Worm (Caenorhabditis elegans) whole organism, L4/young adult: ENCODE measurements around the gene ZK637.12.

Experiments used
- W03F9.2 ChIP-seq: fragments of 150-350 bp; optimal IDR thresholded peaks from 2 replicates; lab custom pipeline; 2014; ENCODE audit warnings: missing biosample characterization, missing genetic modification characterization
- dao-5 ChIP-seq: sonication (generic microtip); optimal IDR thresholded peaks from 2 replicates; lab custom pipeline; 2016; ENCODE audit warnings: missing genotype, missing genetic modification characterization, moderate library complexity, missing compliant biosample characterization

ce11 chrIII:8919784-8920183 is 4.3 kb upstream of the ZK637.12 start, which contains the start of gene ZK637.15:
- TF ChIP-seq dao-5 = no peak
- TF ChIP-seq W03F9.2 = no peak
